Fruit fly (Drosophila melanogaster) whole organism, wandering third instar larva: ENCODE results near the gene CG9673.

ENCODE experiments used
- CG32264 ChIP-seq: fragments of 200-800 bp; sonication (Bioruptor generic); optimal IDR thresholded peaks from 2 replicates; lab custom pipeline; 2016; ENCODE audit warnings: missing biosample characterization, missing genetic modification characterization
- Dfd ChIP-seq: fragments of >200 bp; optimal IDR thresholded peaks from 2 replicates; lab custom pipeline; 2017; ENCODE audit warnings: missing biosample characterization, missing genetic modification characterization
- Hnf4 ChIP-seq: fragments of 200-800 bp; sonication (Bioruptor generic); optimal IDR thresholded peaks from 2 replicates; lab custom pipeline; 2016; ENCODE audit warnings: missing biosample characterization, mild to moderate bottlenecking, missing genetic modification characterization
- Jra ChIP-seq: sonication (Bioruptor generic); optimal IDR thresholded peaks from 2 replicates; lab custom pipeline; 2016; ENCODE audit warnings: missing biosample characterization, missing genetic modification characterization
- Mio ChIP-seq: sonication (Bioruptor generic); optimal IDR thresholded peaks from 2 replicates; lab custom pipeline; 2016; ENCODE audit warnings: missing biosample characterization, missing genetic modification characterization
- N ChIP-seq: fragments of >200 bp; optimal IDR thresholded peaks from 2 replicates; lab custom pipeline; 2018; ENCODE audit warnings: missing biosample characterization, missing external identifiers, missing genetic modification characterization
- OdsH ChIP-seq: fragments of 200-800 bp; sonication (Bioruptor generic); optimal IDR thresholded peaks from 2 replicates; lab custom pipeline; 2016; ENCODE audit warnings: missing biosample characterization, mild to moderate bottlenecking, missing genetic modification characterization
- h ChIP-seq: fragments of 200-800 bp; sonication (Bioruptor generic); optimal IDR thresholded peaks from 3 replicates; lab custom pipeline; 2016; ENCODE audit warnings: missing biosample characterization, mild to moderate bottlenecking, missing genetic modification characterization
- jim ChIP-seq: fragments of 175-275, 200-325 bp; sonication (Bioruptor generic); optimal IDR thresholded peaks from 2 replicates; lab custom pipeline; 2016; ENCODE audit warnings: missing biosample characterization, mild to moderate bottlenecking, missing genetic modification characterization
- pan ChIP-seq: fragments of >200 bp; optimal IDR thresholded peaks from 2 replicates; lab custom pipeline; 2017
- rgr ChIP-seq: fragments of 200-800 bp; sonication (Bioruptor generic); optimal IDR thresholded peaks from 3 replicates; lab custom pipeline; 2016; ENCODE audit warnings: missing biosample characterization, mild to moderate bottlenecking, missing genetic modification characterization
- sage ChIP-seq: fragments of 200-800 bp; sonication (Bioruptor generic); optimal IDR thresholded peaks from 2 replicates; lab custom pipeline; 2016; ENCODE audit warnings: missing biosample characterization, mild to moderate bottlenecking, missing genetic modification characterization
- usp ChIP-seq: fragments of >200 bp; optimal IDR thresholded peaks from 2 replicates; lab custom pipeline; 2017; ENCODE audit warnings: missing biosample characterization, missing genetic modification characterization

dm6 chrX:16723203-16724173 is 19.8 kb upstream of the CG9673 start:
- TF ChIP-seq h: peak; percentile 59
- peak; percentile 49 for TF ChIP-seq Hnf4 (GFP tag; lab: Kevin White, UChicago)
- TF ChIP-seq N (GFP tag; lab: Kevin White, UChicago): no peak
- peak; percentile 79 for TF ChIP-seq rgr (GFP tag; lab: Kevin White, UChicago)
- TF ChIP-seq Dfd (GFP tag; lab: Kevin White, UChicago): no peak
- TF ChIP-seq CG32264: no peak
- TF ChIP-seq pan (lab: Kevin White, UChicago): no peak
- no peak for TF ChIP-seq jim (GFP tag; lab: Kevin White, UChicago)
- no peak for TF ChIP-seq sage
- TF ChIP-seq Mio (GFP tag; lab: Kevin White, UChicago): no peak
- TF ChIP-seq Jra: peak; percentile 30
- TF ChIP-seq usp: no peak
- TF ChIP-seq OdsH (GFP tag; lab: Kevin White, UChicago): peak; percentile 72
